Fruit fly (Drosophila melanogaster): Measurements from ENCODE around the gene bap.

dm6 chr3R:21349039-21349781 lies 39.5 kb upstream of the bap start, which contains the start of gene aus:
- TF ChIP-seq Hr51 (GFP tag; optimal IDR thresholded peaks at IDR 0.05) (no peak), CG10366 (GFP tag; IDR thresholded peaks at IDR 0.05) (no peak), stwl (tag; optimal IDR thresholded peaks at IDR 0.05) (peak; percentile 34), CG17568 (GFP tag; optimal IDR thresholded peaks at IDR 0.05) (no peak), CG15011 (GFP tag; optimal IDR thresholded peaks at IDR 0.05) (no peak), CG11560 (tag; IDR thresholded peaks at IDR 0.05) (no peak), CG6765 (GFP tag; optimal IDR thresholded peaks at IDR 0.05) (no peak), gcm2 (GFP tag; optimal IDR thresholded peaks at IDR 0.05) (no peak), D19A (tag; optimal IDR thresholded peaks at IDR 0.05) (no peak), CG6854 (GFP tag; optimal IDR thresholded peaks at IDR 0.05) (no peak), mam (GFP tag; optimal IDR thresholded peaks at IDR 0.05) (no peak), Vsx1 (GFP tag; optimal IDR thresholded peaks at IDR 0.05) (no peak), CG30403 (GFP tag; optimal IDR thresholded peaks at IDR 0.05) (no peak), fd3F (GFP tag; optimal IDR thresholded peaks at IDR 0.05) (no peak)
